Worm (Caenorhabditis elegans) whole organism, early embryonic: ENCODE measurements around the gene srh-292.

Source experiments
- B0310.2 ChIP-seq: sonication (generic microtip); optimal IDR thresholded peaks from 2 replicates; lab custom pipeline; 2016; ENCODE audit warnings: mild to moderate bottlenecking, missing genetic modification characterization, missing compliant biosample characterization
- F13C5.2 ChIP-seq: sonication (generic microtip); optimal IDR thresholded peaks from 2 replicates; lab custom pipeline; 2017; ENCODE audit warnings: mild to moderate bottlenecking, missing genetic modification characterization, inconsistent platforms, missing compliant biosample characterization
- aly-1 ChIP-seq: sonication (generic microtip); optimal IDR thresholded peaks from 2 replicates; lab custom pipeline; 2016; ENCODE audit warnings: missing genetic modification characterization, missing compliant biosample characterization
- ama-1 ChIP-seq: fragments of 150-350 bp; optimal IDR thresholded peaks from 2 replicates; lab custom pipeline; 2014
- ceh-36 ChIP-seq: sonication (generic microtip); optimal IDR thresholded peaks from 2 replicates; lab custom pipeline; 2016; ENCODE audit warnings: missing genetic modification characterization, inconsistent platforms, missing compliant biosample characterization
- flt-1 ChIP-seq: fragments of 200-800 bp; sonication (Bioruptor generic); IDR thresholded peaks from 2 replicates; pipeline ENCODE4 v1.3.6; 2022; ENCODE audit warnings: missing genetic modification characterization, missing compliant biosample characterization
- pes-1 ChIP-seq: fragments of 200-800 bp; sonication (Bioruptor generic); IDR thresholded peaks from 2 replicates; pipeline ENCODE4 v1.3.6; 2022; ENCODE audit warnings: missing genetic modification reagents, missing genetic modification characterization, missing compliant biosample characterization
- sea-1 ChIP-seq: fragments of 200-800 bp; sonication (Bioruptor generic); conservative IDR thresholded peaks from 2 replicates; pipeline ENCODE4 v1.3.6; 2022; ENCODE audit warnings: missing genetic modification characterization, missing compliant biosample characterization
- tbx-37 ChIP-seq: fragments of 200-800 bp; sonication (Bioruptor generic); conservative IDR thresholded peaks from 2 replicates; pipeline ENCODE4 v1.3.6; 2022; ENCODE audit warnings: missing genetic modification reagents, missing genetic modification characterization, missing compliant biosample characterization

- TF ChIP-seq sea-1 (GFP tag; lab: Robert Waterston, UW) (no peak), pes-1 (GFP tag; lab: Robert Waterston, UW) (no peak), ama-1 (lab: Kevin White, UChicago) (no peak), F13C5.2 (tag; lab: Kevin White, UChicago) (no peak), ceh-36 (tag; lab: Kevin White, UChicago) (no peak), flt-1 (GFP tag; lab: Robert Waterston, UW) (no peak), B0310.2 (tag; lab: Kevin White, UChicago) (no peak), tbx-37 (GFP tag; lab: Robert Waterston, UW) (no peak), aly-1 (tag; lab: Kevin White, UChicago) (no peak)
Observed at ce11 chrV:17810053-17810452, 7.5 kb downstream of the srh-292 start, which contains the start of gene srh-296.
